Fruit fly (Drosophila melanogaster): ENCODE measurements around the gene CG18478.
"Not testable (repeated sequence)": the region's sequence is repeated elsewhere in the genome, so short reads cannot be mapped to it uniquely, and the experiment has no call there.

- TF ChIP-seq dac (GFP tag; optimal IDR thresholded peaks at IDR 0.05); CG16779 (tag; optimal IDR thresholded peaks at IDR 0.05); dsx (GFP tag; optimal IDR thresholded peaks at IDR 0.05; ENCODE audit: poor library complexity, severe bottlenecking); acj6 (GFP tag; optimal IDR thresholded peaks at IDR 0.05); CG31627 (GFP tag; optimal IDR thresholded peaks at IDR 0.05); Gug (GFP tag; IDR thresholded peaks at IDR 0.05); vri (GFP tag; optimal IDR thresholded peaks at IDR 0.05); achi (GFP tag; optimal IDR thresholded peaks at IDR 0.05); eg (GFP tag; IDR thresholded peaks at IDR 0.05): not testable (repeated sequence)
Measured at dm6 chr2L:15659374-15659773, 10.6 kb upstream of the CG18478 start, which contains the start of gene CG44141.
